Fruit fly (Drosophila melanogaster) whole organism, wandering third instar larva: ENCODE results near the gene ND-13A.

Experiments
- dl ChIP-seq, 2 experiments: fragments of 175-275, 200-275 bp in 1 of 2; fragments of 200-275 bp in 1 of 2; sonication (Bioruptor generic); optimal IDR thresholded peaks; lab custom pipeline; 2018; ENCODE audit warnings: mild to moderate bottlenecking in 2 of 2, missing biosample characterization in 2 of 2, missing genetic modification characterization in 2 of 2, moderate library complexity in 2 of 2; ENCODE audit not compliant: partially characterized antibody in 2 of 2, insufficient read depth in 1 of 2
- pan ChIP-seq: fragments of >200 bp; optimal IDR thresholded peaks from 2 replicates; lab custom pipeline; 2017
- psq ChIP-seq: fragments of 200-800 bp; sonication (Bioruptor generic); optimal IDR thresholded peaks from 3 replicates; lab custom pipeline; 2017; ENCODE audit warnings: missing biosample characterization, mild to moderate bottlenecking, missing genetic modification characterization, moderate library complexity
- rgr ChIP-seq: fragments of 200-800 bp; sonication (Bioruptor generic); optimal IDR thresholded peaks from 3 replicates; lab custom pipeline; 2016; ENCODE audit warnings: missing biosample characterization, mild to moderate bottlenecking, missing genetic modification characterization

DNA sequence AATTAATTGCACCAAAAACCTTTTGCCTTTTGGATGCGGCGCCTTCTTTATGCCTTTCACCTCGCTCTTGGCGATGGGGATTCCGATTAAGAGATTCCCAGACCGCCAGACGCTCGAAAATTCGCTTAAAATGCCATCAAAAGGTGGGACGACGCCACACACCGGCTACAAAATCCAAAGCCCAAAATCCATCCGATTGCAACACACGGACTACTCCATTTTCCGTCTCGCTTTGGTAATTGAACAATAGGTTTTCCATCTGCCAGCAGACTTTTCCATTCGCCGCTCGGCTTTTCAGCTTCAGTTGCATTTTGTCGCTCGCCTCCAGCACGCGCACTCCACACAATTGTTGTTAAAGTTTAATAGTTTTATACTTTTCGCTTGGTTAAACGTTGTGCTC, 39.6 kb downstream of the ND-13A start, which contains the start of gene qtc:
- TF ChIP-seq dl (GFP tag; optimal IDR thresholded peaks at IDR 0.05; lab: Kevin White, UChicago; ENCODE audit: insufficient read depth in 1 of 2, partially characterized antibody in 2 of 2) (no peak), pan (lab: Kevin White, UChicago) (no peak), rgr (GFP tag; lab: Kevin White, UChicago) (no peak), psq (GFP tag; lab: Kevin White, UChicago) (no peak)
